Worm (Caenorhabditis elegans) whole organism, young adult: Measurements from ENCODE around the gene cox-6A.

Experiments
- B0261.1 ChIP-seq: sonication (generic microtip); optimal IDR thresholded peaks from 2 replicates; lab custom pipeline; 2016; ENCODE audit warnings: mild to moderate bottlenecking, missing genetic modification characterization, moderate library complexity, missing compliant biosample characterization
- C06A6.2 ChIP-seq: fragments of 200-800 bp; sonication (Bioruptor generic); conservative IDR thresholded peaks from 2 replicates; pipeline ENCODE4 v1.3.6; 2022; ENCODE audit warnings: missing genetic modification characterization, missing compliant biosample characterization
- D2030.7 ChIP-seq: fragments of 200-800 bp; sonication (Bioruptor generic); IDR thresholded peaks from 2 replicates; pipeline ENCODE4 v1.3.6; 2022; ENCODE audit warnings: missing genetic modification reagents, missing genetic modification characterization, missing compliant biosample characterization
- F10E7.11 ChIP-seq: sonication (generic microtip); optimal IDR thresholded peaks from 2 replicates; lab custom pipeline; 2017; ENCODE audit warnings: mild to moderate bottlenecking, missing genetic modification characterization, moderate library complexity, missing compliant biosample characterization
- F37B4.10 ChIP-seq: fragments of 200-800 bp; sonication (Bioruptor generic); IDR thresholded peaks from 2 replicates; pipeline ENCODE4 v1.3.6; 2022; ENCODE audit warnings: missing genetic modification characterization, missing compliant biosample characterization
- Y53F4B.3 ChIP-seq: fragments of 200-800 bp; sonication (Bioruptor generic); IDR thresholded peaks from 2 replicates; pipeline ENCODE4 v1.3.6; 2022; ENCODE audit warnings: missing genetic modification reagents, missing genetic modification characterization, missing compliant biosample characterization
- Y56A3A.18 ChIP-seq: fragments of 200-800 bp; sonication (Bioruptor generic); IDR thresholded peaks from 2 replicates; pipeline ENCODE4 v1.3.6; 2022; ENCODE audit warnings: missing genetic modification reagents, missing genetic modification characterization, missing compliant biosample characterization
- Y67H2A.10 ChIP-seq: fragments of 200-800 bp; sonication (Bioruptor generic); conservative IDR thresholded peaks from 2 replicates; pipeline ENCODE4 v1.3.6; 2022; ENCODE audit warnings: missing genetic modification reagents, missing genetic modification characterization, missing compliant biosample characterization
- ZK185.1 ChIP-seq: sonication (generic microtip); optimal IDR thresholded peaks from 2 replicates; lab custom pipeline; 2016; ENCODE audit warnings: mild to moderate bottlenecking, missing genetic modification characterization, missing compliant biosample characterization; ENCODE audit not compliant: poor library complexity, severe bottlenecking
- akir-1 ChIP-seq: fragments of 200-800 bp; sonication (Bioruptor generic); optimal IDR thresholded peaks from 2 replicates; lab custom pipeline; 2018; ENCODE audit warnings: mild to moderate bottlenecking, missing genetic modification characterization, moderate library complexity, missing compliant biosample characterization
- aptf-2 ChIP-seq: fragments of 200-800 bp; sonication (Bioruptor generic); conservative IDR thresholded peaks from 2 replicates; pipeline ENCODE4 v1.3.6; 2022; ENCODE audit warnings: missing genetic modification reagents, missing genetic modification characterization, missing compliant biosample characterization
- aptf-3 ChIP-seq: fragments of 200-800 bp; sonication (Bioruptor generic); IDR thresholded peaks from 2 replicates; pipeline ENCODE4 v1.3.6; 2022; ENCODE audit warnings: missing genetic modification characterization, missing compliant biosample characterization
- atf-7 ChIP-seq: sonication (generic microtip); optimal IDR thresholded peaks from 2 replicates; lab custom pipeline; 2017; ENCODE audit warnings: mild to moderate bottlenecking, missing genetic modification characterization, missing compliant biosample characterization
- attf-3 ChIP-seq: fragments of 200-800 bp; sonication (Bioruptor generic); conservative IDR thresholded peaks from 2 replicates; pipeline ENCODE4 v1.3.6; 2022; ENCODE audit warnings: missing genetic modification reagents, missing genetic modification characterization, missing compliant biosample characterization
- attf-6 ChIP-seq: fragments of 200-800 bp; sonication (Bioruptor generic); IDR thresholded peaks from 2 replicates; pipeline ENCODE4 v1.3.6; 2022; ENCODE audit warnings: missing genetic modification reagents, missing genetic modification characterization, missing compliant biosample characterization
- bed-1 ChIP-seq: fragments of 200-800 bp; sonication (Bioruptor generic); IDR thresholded peaks from 2 replicates; pipeline ENCODE4 v1.3.6; 2022; ENCODE audit warnings: missing genetic modification reagents, missing genetic modification characterization, missing compliant biosample characterization
- cebp-1 ChIP-seq, 2 experiments: fragments of 200-800 bp in 1 of 2; sonication (Bioruptor generic) in 1 of 2; sonication (generic microtip) in 1 of 2; IDR thresholded peaks in 1 of 2; optimal IDR thresholded peaks in 1 of 2; 2 replicates each; pipeline versions ENCODE4 v1.3.6 to Lab custom; 2017 to 2022; ENCODE audit warnings: missing compliant biosample characterization in 2 of 2, missing genetic modification characterization in 2 of 2, mild to moderate bottlenecking in 1 of 2, missing genetic modification reagents in 1 of 2, moderate library complexity in 1 of 2
- cebp-2 ChIP-seq: fragments of 200-800 bp; sonication (Bioruptor generic); IDR thresholded peaks from 2 replicates; pipeline ENCODE4 v1.3.6; 2022; ENCODE audit warnings: missing genetic modification characterization, missing compliant biosample characterization
- ceh-58 ChIP-seq: fragments of 200-800 bp; sonication (Bioruptor generic); IDR thresholded peaks from 2 replicates; pipeline ENCODE4 v1.3.6; 2022; ENCODE audit warnings: missing genetic modification characterization, missing compliant biosample characterization
- chd-7 ChIP-seq: sonication (generic microtip); optimal IDR thresholded peaks from 2 replicates; lab custom pipeline; 2016; ENCODE audit warnings: mild to moderate bottlenecking, missing genetic modification characterization, moderate library complexity, missing compliant biosample characterization
- egrh-3 ChIP-seq: fragments of 200-800 bp; sonication (Bioruptor generic); IDR thresholded peaks from 2 replicates; pipeline ENCODE4 v1.3.6; 2022; ENCODE audit warnings: missing genetic modification reagents, missing genetic modification characterization, missing compliant biosample characterization
- ekl-4 ChIP-seq: fragments of 200-800 bp; sonication (Bioruptor generic); IDR thresholded peaks from 2 replicates; pipeline ENCODE4 v1.3.6; 2022; ENCODE audit warnings: missing genetic modification reagents, missing genetic modification characterization, missing compliant biosample characterization
- fkh-3 ChIP-seq: sonication (generic microtip); optimal IDR thresholded peaks from 2 replicates; lab custom pipeline; 2016; ENCODE audit warnings: mild to moderate bottlenecking, missing genetic modification characterization, missing compliant biosample characterization
- hmg-1.2 ChIP-seq: fragments of 200-800 bp; sonication (Bioruptor generic); IDR thresholded peaks from 2 replicates; pipeline ENCODE4 v1.3.6; 2022; ENCODE audit warnings: missing genetic modification reagents, missing genetic modification characterization, missing compliant biosample characterization
- lag-1 ChIP-seq: fragments of 200-800 bp; sonication (Bioruptor generic); IDR thresholded peaks from 2 replicates; pipeline ENCODE4 v1.3.6; 2022; ENCODE audit warnings: missing genetic modification reagents, missing genetic modification characterization, missing compliant biosample characterization
- lin-54 ChIP-seq: fragments of 200-800 bp; sonication (Bioruptor generic); optimal IDR thresholded peaks from 2 replicates; lab custom pipeline; 2018; ENCODE audit warnings: mild to moderate bottlenecking, missing genetic modification characterization, missing compliant biosample characterization
- lir-1 ChIP-seq: fragments of 200-800 bp; sonication (Bioruptor generic); conservative IDR thresholded peaks from 2 replicates; pipeline ENCODE4 v1.3.6; 2022; ENCODE audit warnings: missing genetic modification reagents, missing genetic modification characterization, missing compliant biosample characterization
- lsl-1 ChIP-seq: fragments of 200-800 bp; sonication (Bioruptor generic); optimal IDR thresholded peaks from 2 replicates; lab custom pipeline; 2018; ENCODE audit warnings: mild to moderate bottlenecking, missing genetic modification characterization, moderate library complexity, missing compliant biosample characterization
- lsy-27 ChIP-seq: sonication (generic microtip); optimal IDR thresholded peaks from 2 replicates; lab custom pipeline; 2017; ENCODE audit warnings: missing genetic modification characterization, mild to moderate bottlenecking, missing compliant biosample characterization, antibody characterized with exemption, missing genotype, borderline replicate concordance; ENCODE audit not compliant: insufficient read depth
- madf-6 ChIP-seq: fragments of 200-800 bp; sonication (Bioruptor generic); IDR thresholded peaks from 2 replicates; pipeline ENCODE4 v1.3.6; 2022; ENCODE audit warnings: missing genetic modification reagents, missing genetic modification characterization, missing compliant biosample characterization
- mel-28 ChIP-seq: sonication (generic microtip); optimal IDR thresholded peaks from 2 replicates; lab custom pipeline; 2016; ENCODE audit warnings: borderline replicate concordance, mild to moderate bottlenecking, missing genetic modification characterization, missing compliant biosample characterization
- mxl-1 ChIP-seq: sonication (generic microtip); optimal IDR thresholded peaks from 2 replicates; lab custom pipeline; 2016; ENCODE audit warnings: missing genetic modification characterization, missing compliant biosample characterization
- nfya-2 ChIP-seq: fragments of 200-800 bp; sonication (Bioruptor generic); IDR thresholded peaks from 2 replicates; pipeline ENCODE4 v1.3.6; 2022; ENCODE audit warnings: missing genetic modification reagents, missing genetic modification characterization, missing compliant biosample characterization
- nfyb-1 ChIP-seq: fragments of 200-800 bp; sonication (Bioruptor generic); IDR thresholded peaks from 2 replicates; pipeline ENCODE4 v1.3.6; 2022; ENCODE audit warnings: missing genetic modification reagents, missing genetic modification characterization, missing compliant biosample characterization
- pha-4 ChIP-seq: fragments of 150-350 bp; sonication (generic microtip); optimal IDR thresholded peaks from 2 replicates; lab custom pipeline; 2014; ENCODE audit warnings: missing biosample characterization, missing genetic modification reagents, missing genetic modification characterization
- rec-8 ChIP-seq, 2 experiments: sonication (generic microtip); optimal IDR thresholded peaks; 2 replicates each; lab custom pipeline; 2016; ENCODE audit warnings: mild to moderate bottlenecking in 2 of 2, missing genetic modification characterization in 2 of 2, missing genetic modification reagents in 2 of 2, missing genotype in 2 of 2, missing biosample characterization in 1 of 2, missing compliant biosample characterization in 1 of 2, moderate library complexity in 1 of 2
- rpc-1 ChIP-seq, 2 experiments: fragments of 150-350 bp in 1 of 2; sonication (generic microtip) in 1 of 2; optimal IDR thresholded peaks; 2 replicates each; lab custom pipeline; 2014 to 2018; ENCODE audit warnings: missing biosample characterization in 1 of 2, missing genetic modification characterization in 1 of 2, missing genetic modification reagents in 1 of 2, missing genotype in 1 of 2
- sdz-38 ChIP-seq: sonication (generic microtip); optimal IDR thresholded peaks from 2 replicates; lab custom pipeline; 2016; ENCODE audit warnings: missing genotype, missing genetic modification characterization, missing compliant biosample characterization
- sea-2 ChIP-seq: fragments of 200-800 bp; sonication (Bioruptor generic); IDR thresholded peaks from 2 replicates; pipeline ENCODE4 v1.3.6; 2022; ENCODE audit warnings: missing genetic modification characterization, missing compliant biosample characterization
- snpc-1.1 ChIP-seq: sonication (generic microtip); optimal IDR thresholded peaks from 2 replicates; lab custom pipeline; 2017; ENCODE audit warnings: missing genetic modification characterization, mild to moderate bottlenecking, missing compliant biosample characterization, antibody characterized with exemption, moderate library complexity, missing genotype, missing genetic modification reagents; ENCODE audit not compliant: insufficient read depth
- somi-1 ChIP-seq: fragments of 200-800 bp; sonication (Bioruptor generic); optimal IDR thresholded peaks from 2 replicates; lab custom pipeline; 2018; ENCODE audit warnings: mild to moderate bottlenecking, missing genetic modification characterization, missing compliant biosample characterization
- sptf-2 ChIP-seq: fragments of 200-800 bp; sonication (Bioruptor generic); optimal IDR thresholded peaks from 2 replicates; lab custom pipeline; 2018; ENCODE audit warnings: mild to moderate bottlenecking, missing genetic modification characterization, missing compliant biosample characterization
- tbp1 ChIP-seq: fragments of 200-800 bp; sonication (Bioruptor generic); optimal IDR thresholded peaks from 2 replicates; lab custom pipeline; 2018; ENCODE audit warnings: mild to moderate bottlenecking, missing genetic modification characterization, missing compliant biosample characterization
- tlf-1 ChIP-seq: fragments of 200-800 bp; sonication (Bioruptor generic); optimal IDR thresholded peaks from 2 replicates; lab custom pipeline; 2018; ENCODE audit warnings: mild to moderate bottlenecking, missing genetic modification characterization, missing compliant biosample characterization
- zfh-2 ChIP-seq: fragments of 200-800 bp; sonication (Bioruptor generic); conservative IDR thresholded peaks from 2 replicates; pipeline ENCODE4 v1.3.6; 2022; ENCODE audit warnings: missing genetic modification reagents, missing genetic modification characterization, missing compliant biosample characterization
- zim-3 ChIP-seq: sonication (generic microtip); optimal IDR thresholded peaks from 2 replicates; lab custom pipeline; 2017; ENCODE audit warnings: mild to moderate bottlenecking, missing genetic modification characterization, moderate library complexity, missing compliant biosample characterization
- ztf-22 ChIP-seq: fragments of 200-800 bp; sonication (Bioruptor generic); optimal IDR thresholded peaks from 2 replicates; lab custom pipeline; 2018; ENCODE audit warnings: mild to moderate bottlenecking, missing genetic modification characterization, moderate library complexity, missing compliant biosample characterization
- ztf-6 ChIP-seq: fragments of 200-800 bp; sonication (Bioruptor generic); IDR thresholded peaks from 2 replicates; pipeline ENCODE4 v1.3.6; 2022; ENCODE audit warnings: missing genetic modification reagents, missing genetic modification characterization, missing compliant biosample characterization

cox-6A gene

ce11 chrIII:5108746-5109145 is 27.2 kb downstream of the cox-6A start (continued):
- TF ChIP-seq fkh-3 (no peak), F37B4.10 (GFP tag; lab: Robert Waterston, UW) (no peak), atf-7 (tag; lab: Kevin White, UChicago) (no peak), sea-2 (GFP tag; lab: Robert Waterston, UW) (no peak), chd-7 (tag; lab: Kevin White, UChicago) (no peak), aptf-3 (GFP tag; lab: Robert Waterston, UW) (no peak), lag-1 (GFP tag; lab: Robert Waterston, UW) (no peak), nfya-2 (GFP tag; lab: Robert Waterston, UW) (no peak), B0261.1 (tag; lab: Kevin White, UChicago) (no peak), F10E7.11 (tag; lab: Kevin White, UChicago) (no peak), rec-8 (tag; optimal IDR thresholded peaks at IDR 0.05; lab: Kevin White, UChicago) (no peak), zfh-2 (GFP tag; lab: Robert Waterston, UW) (no peak), somi-1 (GFP tag; lab: Kevin White, UChicago) (no peak), snpc-1.1 (tag; lab: Kevin White, UChicago) (no peak), bed-1 (GFP tag; lab: Robert Waterston, UW) (no peak), sdz-38 (tag; lab: Kevin White, UChicago) (no peak), pha-4 (tag; lab: Kevin White, UChicago) (no peak), rpc-1 (optimal IDR thresholded peaks at IDR 0.05; lab: Kevin White, UChicago) (no peak), rpc-1 (tag; optimal IDR thresholded peaks at IDR 0.05; lab: Kevin White, UChicago) (no peak), C06A6.2 (GFP tag; lab: Robert Waterston, UW) (no peak), cebp-2 (no peak), lir-1 (GFP tag; lab: Robert Waterston, UW) (no peak), attf-6 (GFP tag; lab: Robert Waterston, UW) (no peak), ztf-6 (GFP tag; lab: Robert Waterston, UW) (no peak), cebp-1 (GFP tag; IDR thresholded peaks at IDR 0.05; lab: Robert Waterston, UW) (no peak), cebp-1 (tag; optimal IDR thresholded peaks at IDR 0.05; lab: Kevin White, UChicago) (no peak), madf-6 (GFP tag; lab: Robert Waterston, UW) (peak; percentile 57; the same call in 1 of the 2 replicates), ceh-58 (no peak), hmg-1.2 (peak; percentile 79), tbp1 (GFP tag; lab: Kevin White, UChicago) (no peak), lsy-27 (tag; lab: Kevin White, UChicago) (no peak), Y67H2A.10 (no peak), zim-3 (tag; lab: Kevin White, UChicago) (no peak), akir-1 (GFP tag; lab: Kevin White, UChicago) (no peak), ZK185.1 (tag; lab: Kevin White, UChicago) (peak; percentile 47), ekl-4 (GFP tag; lab: Robert Waterston, UW) (0 out of 2 replicates have a peak, but pooled peaks have one; percentile 13), ztf-22 (no peak), tlf-1 (GFP tag; lab: Kevin White, UChicago) (no peak), mxl-1 (no peak), aptf-2 (GFP tag; lab: Robert Waterston, UW) (no peak), Y56A3A.18 (GFP tag; lab: Robert Waterston, UW) (no peak), egrh-3 (GFP tag; lab: Robert Waterston, UW) (no peak), lin-54 (GFP tag; lab: Kevin White, UChicago) (no peak), nfyb-1 (GFP tag; lab: Robert Waterston, UW) (no peak), attf-3 (GFP tag; lab: Robert Waterston, UW) (no peak), lsl-1 (GFP tag; lab: Kevin White, UChicago) (no peak), Y53F4B.3 (GFP tag; lab: Robert Waterston, UW) (no peak), mel-28 (no peak), sptf-2 (GFP tag; lab: Kevin White, UChicago) (no peak), D2030.7 (GFP tag; lab: Robert Waterston, UW) (no peak)
